Worm (Caenorhabditis elegans) whole organism, L3 larva: Measurements from ENCODE around the gene mltn-7.

Source experiments
- aly-2 ChIP-seq: fragments of 150-350 bp; optimal IDR thresholded peaks from 2 replicates; lab custom pipeline; 2014; ENCODE audit warnings: missing biosample characterization, missing genetic modification characterization
- ceh-82 ChIP-seq: fragments of 150-350 bp; optimal IDR thresholded peaks from 2 replicates; lab custom pipeline; 2014; ENCODE audit warnings: missing biosample characterization, missing genetic modification characterization
- egl-27 ChIP-seq: sonication (generic microtip); optimal IDR thresholded peaks from 4 replicates; lab custom pipeline; 2017; ENCODE audit warnings: missing biosample characterization, missing genetic modification reagents, missing genetic modification characterization
- eor-1 ChIP-seq, 2 experiments: fragments of 150-350 bp; optimal IDR thresholded peaks; 2 replicates each; lab custom pipeline; 2014 to 2018; ENCODE audit warnings: missing biosample characterization in 2 of 2, missing genetic modification characterization in 2 of 2
- fkh-2 ChIP-seq: fragments of 150-350 bp; optimal IDR thresholded peaks from 2 replicates; lab custom pipeline; 2014; ENCODE audit warnings: missing biosample characterization, missing genetic modification reagents, missing genetic modification characterization
- lsy-12 ChIP-seq: sonication (generic microtip); optimal IDR thresholded peaks from 2 replicates; lab custom pipeline; 2016; ENCODE audit warnings: mild to moderate bottlenecking, missing genetic modification characterization, missing compliant biosample characterization
- nhr-11 ChIP-seq: fragments of 150-350 bp; optimal IDR thresholded peaks from 2 replicates; lab custom pipeline; 2014; ENCODE audit warnings: missing biosample characterization, missing genetic modification characterization
- nhr-76 ChIP-seq: fragments of 150-350 bp; sonication (generic microtip); optimal IDR thresholded peaks from 5 replicates; lab custom pipeline; 2014; ENCODE audit warnings: missing biosample characterization, missing genetic modification characterization
- nhr-77 ChIP-seq: fragments of 150-350 bp; optimal IDR thresholded peaks from 2 replicates; lab custom pipeline; 2014; ENCODE audit warnings: missing biosample characterization, missing genetic modification characterization
- snpc-4 ChIP-seq: fragments of 150-350 bp; optimal IDR thresholded peaks from 2 replicates; lab custom pipeline; 2014; ENCODE audit warnings: missing biosample characterization, missing genetic modification characterization

DNA sequence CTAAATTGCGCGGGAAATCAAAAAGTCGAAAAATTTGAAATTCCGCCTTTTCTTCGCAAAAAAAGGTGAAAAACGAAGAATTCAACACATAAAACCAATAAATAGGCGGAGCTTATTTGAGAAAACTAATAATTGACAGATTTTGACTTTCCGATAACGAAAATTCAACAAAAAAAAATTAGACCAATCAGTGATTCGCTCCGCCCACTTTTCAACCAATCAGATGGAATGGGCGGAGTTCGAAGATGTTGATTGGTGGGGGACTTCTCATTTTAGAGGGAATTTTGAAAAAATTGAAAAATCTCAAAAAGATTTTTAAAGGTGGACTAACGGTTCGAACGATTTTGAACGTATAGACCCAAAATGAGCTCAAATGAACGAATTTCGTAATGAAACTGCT, 19.3 kb upstream of the mltn-7 start:
- TF ChIP-seq snpc-4 (tag; lab: Kevin White, UChicago) (no peak), nhr-76 (tag; lab: Kevin White, UChicago) (no peak), ceh-82 (tag; lab: Kevin White, UChicago) (no peak), aly-2 (tag; lab: Kevin White, UChicago) (no peak), nhr-77 (tag; lab: Kevin White, UChicago) (no peak), fkh-2 (tag; lab: Kevin White, UChicago) (no peak), egl-27 (tag; lab: Kevin White, UChicago) (no peak), eor-1 (tag; optimal IDR thresholded peaks at IDR 0.05; lab: Kevin White, UChicago) (no peak), lsy-12 (no peak), nhr-11 (tag; lab: Kevin White, UChicago) (no peak)
